Fruit fly (Drosophila melanogaster) whole organism, embryonic: ENCODE measurements around the gene CG31949.

Source experiments
- Ada2b ChIP-seq: fragments of 200-800 bp; sonication (Bioruptor generic); IDR thresholded peaks from 2 replicates; pipeline ENCODE4 v1.3.6; 2022; ENCODE audit warnings: missing biosample characterization, missing genetic modification characterization
- CG10565 ChIP-seq: fragments of 200-800 bp; sonication (Bioruptor generic); optimal IDR thresholded peaks from 3 replicates; lab custom pipeline; 2016; ENCODE audit warnings: missing biosample characterization, mild to moderate bottlenecking, missing genetic modification characterization
- CG13287 ChIP-seq: fragments of 200-800 bp; sonication (Bioruptor generic); IDR thresholded peaks from 2 replicates; pipeline ENCODE4 v1.3.6; 2022; ENCODE audit warnings: missing biosample characterization, missing genetic modification characterization; ENCODE audit not compliant: partially characterized antibody
- CG17385 ChIP-seq: fragments of 200-800 bp; sonication (Bioruptor generic); optimal IDR thresholded peaks from 3 replicates; lab custom pipeline; 2018; ENCODE audit warnings: missing biosample characterization, mild to moderate bottlenecking, missing genetic modification characterization
- CG18262 ChIP-seq: fragments of 200-800 bp; optimal IDR thresholded peaks from 3 replicates; lab custom pipeline; 2019; ENCODE audit warnings: missing biosample characterization, mild to moderate bottlenecking, missing genetic modification characterization, moderate library complexity
- CG18599 ChIP-seq: fragments of 200-800 bp; sonication (Bioruptor generic); optimal IDR thresholded peaks from 3 replicates; lab custom pipeline; 2017; ENCODE audit warnings: missing biosample characterization, missing genetic modification characterization, mild to moderate bottlenecking, moderate library complexity, missing genetic modification reagents
- CG31224 ChIP-seq: fragments of 200-800 bp; sonication (Bioruptor generic); IDR thresholded peaks from 2 replicates; pipeline ENCODE4 v1.3.6; 2022; ENCODE audit warnings: missing biosample characterization, missing genetic modification characterization
- CG3726 ChIP-seq: fragments of 200-800 bp; sonication (Bioruptor generic); IDR thresholded peaks from 3 replicates; pipeline ENCODE4, ENCODE4 v1.3.6; 2022; ENCODE audit warnings: missing biosample characterization, missing genetic modification characterization
- CG5953 ChIP-seq: fragments of 200-800 bp; sonication (Bioruptor generic); IDR thresholded peaks from 2 replicates; pipeline ENCODE4 v1.3.6; 2022; ENCODE audit warnings: missing biosample characterization, missing genetic modification characterization
- CG6689 ChIP-seq: fragments of 200-800 bp; sonication (Bioruptor generic); IDR thresholded peaks from 2 replicates; pipeline ENCODE4 v1.3.6; 2022; ENCODE audit warnings: missing biosample characterization, missing genetic modification characterization
- CG8359 ChIP-seq: fragments of 200-800 bp; sonication (Bioruptor generic); optimal IDR thresholded peaks from 2 replicates; lab custom pipeline; 2017; ENCODE audit warnings: missing biosample characterization, mild to moderate bottlenecking, missing genetic modification characterization, borderline replicate concordance
- CG8388 ChIP-seq: fragments of 200-800 bp; sonication (Bioruptor generic); optimal IDR thresholded peaks from 2 replicates; lab custom pipeline; 2019; ENCODE audit warnings: missing biosample characterization, mild to moderate bottlenecking, missing genetic modification characterization, moderate library complexity
- CG9215 ChIP-seq: fragments of 200-800 bp; sonication (Bioruptor generic); IDR thresholded peaks from 2 replicates; pipeline ENCODE4 v1.3.6; 2022; ENCODE audit warnings: missing biosample characterization, missing genetic modification characterization
- CG9727 ChIP-seq: fragments of 200-800 bp; sonication (Bioruptor generic); optimal IDR thresholded peaks from 3 replicates; lab custom pipeline; 2017; ENCODE audit warnings: missing biosample characterization, mild to moderate bottlenecking, missing genetic modification characterization
- CG9817 ChIP-seq: fragments of 200-800 bp; sonication (Bioruptor generic); optimal IDR thresholded peaks from 2 replicates; lab custom pipeline; 2018; ENCODE audit warnings: missing biosample characterization, mild to moderate bottlenecking, missing genetic modification characterization, moderate library complexity
- D ChIP-seq, 2 experiments: fragments of 200-800 bp in 1 of 2; fragments of >200 bp in 1 of 2; sonication (Bioruptor generic) in 1 of 2; optimal IDR thresholded peaks; 2 replicates in 1 of 2; 3 replicates in 1 of 2; lab custom pipeline; 2017; ENCODE audit warnings: mild to moderate bottlenecking in 1 of 2, missing biosample characterization in 1 of 2, missing genetic modification characterization in 1 of 2, missing genetic modification reagents in 1 of 2
- Eip74EF ChIP-seq, 2 experiments: fragments of 200-800 bp in 1 of 2; fragments of >200 bp in 1 of 2; sonication (Bioruptor generic) in 1 of 2; optimal IDR thresholded peaks; 2 replicates each; lab custom pipeline; 2017 to 2019; ENCODE audit warnings: missing biosample characterization in 2 of 2, missing genetic modification characterization in 2 of 2, mild to moderate bottlenecking in 1 of 2, moderate library complexity in 1 of 2
- Kr ChIP-seq: fragments of 200-800 bp; sonication (Bioruptor generic); optimal IDR thresholded peaks from 2 replicates; lab custom pipeline; 2017; ENCODE audit warnings: missing biosample characterization, mild to moderate bottlenecking, missing genetic modification characterization
- MESR4 ChIP-seq: fragments of 200-800 bp; sonication (Bioruptor generic); optimal IDR thresholded peaks from 2 replicates; lab custom pipeline; 2018; ENCODE audit warnings: missing biosample characterization, mild to moderate bottlenecking, missing genetic modification characterization, moderate library complexity
- NC2β ChIP-seq: fragments of 200-800 bp; sonication (Bioruptor generic); optimal IDR thresholded peaks from 2 replicates; lab custom pipeline; 2016; ENCODE audit warnings: missing biosample characterization, missing genetic modification characterization
- Oaz ChIP-seq: fragments of 200-800 bp; sonication (Bioruptor generic); IDR thresholded peaks from 2 replicates; pipeline ENCODE4 v1.3.6; 2022; ENCODE audit warnings: missing biosample characterization, missing genetic modification characterization
- Opbp ChIP-seq: fragments of 200-800 bp; sonication (Bioruptor generic); IDR thresholded peaks from 3 replicates; pipeline ENCODE4 v1.3.6; 2022; ENCODE audit warnings: missing biosample characterization, missing genetic modification characterization; ENCODE audit not compliant: partially characterized antibody
- Poxn ChIP-seq: fragments of 200-800 bp; sonication (Bioruptor generic); IDR thresholded peaks from 2 replicates; pipeline ENCODE4 v1.3.6; 2022; ENCODE audit warnings: missing biosample characterization, missing genetic modification characterization
- Rfx ChIP-seq: fragments of 200-800 bp; sonication (Bioruptor generic); IDR thresholded peaks from 2 replicates; pipeline ENCODE4 v1.3.6; 2022; ENCODE audit warnings: missing biosample characterization, missing genetic modification characterization
- Side ChIP-seq: fragments of 200-800 bp; sonication (Bioruptor generic); optimal IDR thresholded peaks from 2 replicates; lab custom pipeline; 2016; ENCODE audit warnings: missing biosample characterization, missing genetic modification characterization
- Trl ChIP-seq, 3 experiments: fragments of >200 bp in 2 of 3; fragments of 200-800 bp in 1 of 3; sonication (Bioruptor generic) in 1 of 3; optimal IDR thresholded peaks; 2 replicates in 1 of 3; 3 replicates in 2 of 3; lab custom pipeline; 2016 to 2017; ENCODE audit warnings: missing biosample characterization in 1 of 3, missing genetic modification characterization in 1 of 3
- aop ChIP-seq: fragments of 200-800 bp; sonication (Bioruptor generic); IDR thresholded peaks from 2 replicates; pipeline ENCODE4 v1.3.6; 2022; ENCODE audit warnings: missing biosample characterization, missing genetic modification characterization
- br ChIP-seq: fragments of >200 bp; optimal IDR thresholded peaks from 2 replicates; lab custom pipeline; 2017
- da ChIP-seq: fragments of 200-800 bp; sonication (Bioruptor generic); optimal IDR thresholded peaks from 2 replicates; lab custom pipeline; 2016; ENCODE audit warnings: missing biosample characterization, missing genetic modification characterization
- gcm ChIP-seq: fragments of 200-800 bp; sonication (Bioruptor generic); optimal IDR thresholded peaks from 2 replicates; lab custom pipeline; 2019; ENCODE audit warnings: missing biosample characterization, mild to moderate bottlenecking, missing genetic modification characterization, moderate library complexity
- nerfin-1 ChIP-seq: fragments of 200-800 bp; sonication (Bioruptor generic); optimal IDR thresholded peaks from 3 replicates; lab custom pipeline; 2019; ENCODE audit warnings: missing biosample characterization, mild to moderate bottlenecking, missing genetic modification characterization, moderate library complexity
- org-1 ChIP-seq: fragments of 200-800 bp; sonication (Bioruptor generic); optimal IDR thresholded peaks from 2 replicates; lab custom pipeline; 2017; ENCODE audit warnings: missing biosample characterization, missing genetic modification characterization
- p53 ChIP-seq: fragments of 200-800 bp; sonication (Bioruptor generic); optimal IDR thresholded peaks from 2 replicates; lab custom pipeline; 2016; ENCODE audit warnings: missing biosample characterization, missing genetic modification characterization
- pb ChIP-seq: fragments of 200-800 bp; sonication (Bioruptor generic); optimal IDR thresholded peaks from 3 replicates; lab custom pipeline; 2016; ENCODE audit warnings: missing biosample characterization, missing genetic modification characterization
- row ChIP-seq: fragments of 200-800 bp; sonication (Bioruptor generic); IDR thresholded peaks from 3 replicates; pipeline ENCODE4 v1.3.6; 2022; ENCODE audit warnings: missing biosample characterization, missing genetic modification characterization
- ssp ChIP-seq: fragments of 200-800 bp; sonication (Bioruptor generic); IDR thresholded peaks from 2 replicates; pipeline ENCODE4 v1.3.6; 2022; ENCODE audit warnings: missing biosample characterization, missing genetic modification characterization
- stc ChIP-seq: fragments of 200-800 bp; sonication (Bioruptor generic); IDR thresholded peaks from 2 replicates; pipeline ENCODE4 v1.3.6; 2022; ENCODE audit warnings: missing biosample characterization, missing genetic modification characterization
- stwl ChIP-seq: fragments of 200-800 bp; sonication (Bioruptor generic); optimal IDR thresholded peaks from 3 replicates; lab custom pipeline; 2018; ENCODE audit warnings: missing biosample characterization, mild to moderate bottlenecking, missing genetic modification characterization, moderate library complexity
- trh ChIP-seq: fragments of 200-800 bp; sonication (Bioruptor generic); optimal IDR thresholded peaks from 2 replicates; lab custom pipeline; 2016; ENCODE audit warnings: missing biosample characterization, missing genetic modification characterization

CG31949 gene

dm6 chr2L:2284863-2285262 lies 15.0 kb upstream of the CG31949 start, which contains the start of gene CG4271:
Gene CG4271 (plus strand): TSS chr2L:2285163.
- TF ChIP-seq pb (GFP tag; lab: Kevin White, UChicago) (no peak), nerfin-1 (no peak), br (no peak), CG31224 (no peak), Poxn (no peak), row (GFP tag; lab: Robert Waterston, UW) (no peak), org-1 (GFP tag; lab: Kevin White, UChicago) (no peak), p53 (GFP tag; lab: Kevin White, UChicago) (no peak), Oaz (no peak), stc (GFP tag; lab: Robert Waterston, UW) (no peak), aop (GFP tag; lab: Robert Waterston, UW) (no peak), CG10565 (GFP tag; lab: Kevin White, UChicago) (no peak), CG6689 (GFP tag; lab: Robert Waterston, UW) (no peak), MESR4 (no peak)

- no peak for TF ChIP-seq stwl (tag; lab: Kevin White, UChicago)
- no peak for TF ChIP-seq Ada2b (GFP tag; lab: Robert Waterston, UW)
- no peak for TF ChIP-seq CG8388 (GFP tag; lab: Kevin White, UChicago)
- TF ChIP-seq Rfx, result no peak
- TF ChIP-seq Eip74EF (GFP tag; optimal IDR thresholded peaks at IDR 0.05; lab: Kevin White, UChicago), result no peak
- no peak for TF ChIP-seq da (GFP tag; lab: Kevin White, UChicago)
- no peak for TF ChIP-seq CG13287 (GFP tag; lab: Robert Waterston, UW)
- no peak for TF ChIP-seq ssp
- no peak for TF ChIP-seq D (optimal IDR thresholded peaks at IDR 0.05; lab: Kevin White, UChicago)
- no peak for TF ChIP-seq D (GFP tag; optimal IDR thresholded peaks at IDR 0.05; lab: Kevin White, UChicago)
- TF ChIP-seq trh (GFP tag; lab: Kevin White, UChicago), result no peak
- no peak for TF ChIP-seq CG5953 (GFP tag; lab: Robert Waterston, UW)
- TF ChIP-seq CG9727 (GFP tag; lab: Kevin White, UChicago), result no peak
- TF ChIP-seq CG17385, result no peak
- TF ChIP-seq gcm (GFP tag; lab: Kevin White, UChicago), result no peak
- TF ChIP-seq CG8359 (GFP tag; lab: Kevin White, UChicago), result no peak
- no peak for TF ChIP-seq Kr (GFP tag; lab: Kevin White, UChicago)
- no peak for TF ChIP-seq CG18262 (tag; lab: Kevin White, UChicago)
- no peak for TF ChIP-seq Trl (optimal IDR thresholded peaks at IDR 0.05; lab: Kevin White, UChicago)
- no peak for TF ChIP-seq Trl (GFP tag; optimal IDR thresholded peaks at IDR 0.05; lab: Kevin White, UChicago)
- TF ChIP-seq Side, result no peak
- no peak for TF ChIP-seq CG18599 (GFP tag; lab: Kevin White, UChicago)
These were observed 13.1 kb upstream of the CG31949 start, which contains the start of gene CG31681 for dm6 chr2L:2286773-2287172. Gene CG31681 (minus strand): TSS chr2L:2286873.

- TF ChIP-seq CG9817 (tag; lab: Kevin White, UChicago), result no peak
- TF ChIP-seq NC2β, result no peak
- TF ChIP-seq p53 (GFP tag; lab: Kevin White, UChicago), result no peak
- no peak for TF ChIP-seq CG9215 (GFP tag; lab: Robert Waterston, UW)
- no peak for TF ChIP-seq Opbp (GFP tag; lab: Robert Waterston, UW)
- TF ChIP-seq CG3726, result no peak
- TF ChIP-seq, all 482 proteins: peak for 0
These were observed 12.1 kb upstream of the CG31949 start, which contains the start of gene CG42658 for dm6 chr2L:2287807-2288206. Gene CG42658 (minus strand): TSS chr2L:2287907.
